Worm (Caenorhabditis elegans): ENCODE measurements around the gene C11D2.7.

DNA sequence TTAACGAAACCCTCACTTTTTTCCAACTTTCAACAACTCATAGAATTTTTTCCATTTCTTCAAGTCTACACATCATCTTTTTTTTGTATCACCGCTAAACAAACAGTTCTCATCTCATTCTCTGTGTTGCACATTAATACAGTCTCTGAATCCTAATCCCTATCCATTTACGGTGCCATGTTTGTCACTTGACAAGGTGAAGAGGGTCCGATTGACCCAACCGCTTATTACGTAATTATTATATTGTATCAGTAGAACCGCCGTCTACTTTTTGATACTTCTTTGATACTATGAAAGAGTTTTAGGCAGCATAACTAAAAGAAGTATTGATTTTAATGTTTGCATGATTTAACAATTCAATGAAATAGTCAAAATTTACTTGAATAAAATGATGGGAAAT is 20.6 kb downstream of the C11D2.7 start:
- no peak for TF ChIP-seq ama-1 (optimal IDR thresholded peaks at IDR 0.05)
- TF ChIP-seq nhr-237 (tag; optimal IDR thresholded peaks at IDR 0.05): no peak
- no peak for TF ChIP-seq lsy-2 (tag; optimal IDR thresholded peaks at IDR 0.05)
- TF ChIP-seq Y105C5A.15 (GFP tag; IDR thresholded peaks at IDR 0.05): no peak
- TF ChIP-seq mdl-1 (tag; optimal IDR thresholded peaks at IDR 0.05): no peak
- no peak for TF ChIP-seq hlh-30 (tag; optimal IDR thresholded peaks at IDR 0.05; ENCODE audit: insufficient read depth)
- TF ChIP-seq unc-62 (GFP tag; optimal IDR thresholded peaks at IDR 0.05 in 1 of 2): no peak
- no peak for TF ChIP-seq unc-62 (tag; optimal IDR thresholded peaks at IDR 0.05)
- no peak for TF ChIP-seq fos-1 (tag; optimal IDR thresholded peaks at IDR 0.05)
- no peak for TF ChIP-seq rbr-2 (tag; optimal IDR thresholded peaks at IDR 0.05)
- TF ChIP-seq snpc-4 (tag; optimal IDR thresholded peaks at IDR 0.05): no peak
- TF ChIP-seq daf-12 (tag; optimal IDR thresholded peaks at IDR 0.05): no peak
- TF ChIP-seq nhr-25 (tag; optimal IDR thresholded peaks at IDR 0.05; ENCODE audit: borderline replicate concordance, insufficient read depth): no peak
- TF ChIP-seq pha-4 (GFP tag; IDR thresholded peaks at IDR 0.05): no peak
- no peak for TF ChIP-seq pha-4 (tag; optimal IDR thresholded peaks at IDR 0.05)
